Fruit fly (Drosophila melanogaster) whole organism, embryonic: Measurements from ENCODE around the gene Dis3.

Experiments used
- Awh ChIP-seq: fragments of 200-800 bp; sonication (Bioruptor generic); IDR thresholded peaks from 2 replicates; pipeline ENCODE4, ENCODE4 v1.3.6; 2022; ENCODE audit warnings: missing biosample characterization, missing genetic modification characterization
- CG12299 ChIP-seq: fragments of 200-800 bp; sonication (Bioruptor generic); optimal IDR thresholded peaks from 2 replicates; lab custom pipeline; 2018; ENCODE audit warnings: missing biosample characterization, mild to moderate bottlenecking, missing genetic modification characterization
- CG12744 ChIP-seq: fragments of 200-800 bp; sonication (Bioruptor generic); optimal IDR thresholded peaks from 2 replicates; lab custom pipeline; 2016; ENCODE audit warnings: missing biosample characterization, missing genetic modification characterization
- CG13894 ChIP-seq: fragments of 200-800 bp; sonication (Bioruptor generic); optimal IDR thresholded peaks from 3 replicates; lab custom pipeline; 2018; ENCODE audit warnings: missing biosample characterization, mild to moderate bottlenecking, missing genetic modification characterization, moderate library complexity
- CG17802 ChIP-seq: fragments of 200-800 bp; sonication (Bioruptor generic); optimal IDR thresholded peaks from 2 replicates; lab custom pipeline; 2018; ENCODE audit warnings: missing biosample characterization, mild to moderate bottlenecking, missing genetic modification characterization, moderate library complexity
- CG18262 ChIP-seq: fragments of 200-800 bp; optimal IDR thresholded peaks from 3 replicates; lab custom pipeline; 2019; ENCODE audit warnings: missing biosample characterization, mild to moderate bottlenecking, missing genetic modification characterization, moderate library complexity
- CG18619 ChIP-seq: fragments of 200-800 bp; sonication (Bioruptor generic); optimal IDR thresholded peaks from 3 replicates; lab custom pipeline; 2017; ENCODE audit warnings: missing biosample characterization, mild to moderate bottlenecking, missing genetic modification characterization
- CG2120 ChIP-seq: fragments of 200-800 bp; sonication (Bioruptor generic); optimal IDR thresholded peaks from 3 replicates; lab custom pipeline; 2016; ENCODE audit warnings: missing biosample characterization, missing genetic modification characterization
- CG3726 ChIP-seq: fragments of 200-800 bp; sonication (Bioruptor generic); IDR thresholded peaks from 3 replicates; pipeline ENCODE4, ENCODE4 v1.3.6; 2022; ENCODE audit warnings: missing biosample characterization, missing genetic modification characterization
- CG4404 ChIP-seq: fragments of 200-800 bp; sonication (Bioruptor generic); IDR thresholded peaks from 2 replicates; pipeline ENCODE4 v1.3.6; 2022; ENCODE audit warnings: missing biosample characterization, missing genetic modification characterization
- CG7786 ChIP-seq: fragments of 200-800 bp; sonication (Bioruptor generic); optimal IDR thresholded peaks from 2 replicates; lab custom pipeline; 2016; ENCODE audit warnings: missing biosample characterization, missing genetic modification characterization
- CG7839 ChIP-seq: fragments of 200-800 bp; sonication (Bioruptor generic); optimal IDR thresholded peaks from 3 replicates; lab custom pipeline; 2018; ENCODE audit warnings: missing biosample characterization, mild to moderate bottlenecking, missing genetic modification characterization, moderate library complexity
- CG7928 ChIP-seq: fragments of 200-800 bp; sonication (Bioruptor generic); optimal IDR thresholded peaks from 2 replicates; lab custom pipeline; 2017; ENCODE audit warnings: missing biosample characterization, mild to moderate bottlenecking, missing genetic modification characterization
- CG8388 ChIP-seq: fragments of 200-800 bp; sonication (Bioruptor generic); optimal IDR thresholded peaks from 2 replicates; lab custom pipeline; 2019; ENCODE audit warnings: missing biosample characterization, mild to moderate bottlenecking, missing genetic modification characterization, moderate library complexity
- CG8944 ChIP-seq: fragments of 200-800 bp; sonication (Bioruptor generic); optimal IDR thresholded peaks from 3 replicates; lab custom pipeline; 2016; ENCODE audit warnings: missing biosample characterization, missing genetic modification characterization
- CG9215 ChIP-seq: fragments of 200-800 bp; sonication (Bioruptor generic); IDR thresholded peaks from 2 replicates; pipeline ENCODE4 v1.3.6; 2022; ENCODE audit warnings: missing biosample characterization, missing genetic modification characterization
- CG9817 ChIP-seq: fragments of 200-800 bp; sonication (Bioruptor generic); optimal IDR thresholded peaks from 2 replicates; lab custom pipeline; 2018; ENCODE audit warnings: missing biosample characterization, mild to moderate bottlenecking, missing genetic modification characterization, moderate library complexity
- Chrac-16 ChIP-seq: fragments of 200-800 bp; sonication (Bioruptor generic); optimal IDR thresholded peaks from 3 replicates; lab custom pipeline; 2016; ENCODE audit warnings: missing biosample characterization, missing genetic modification characterization
- Dfd ChIP-seq, 2 experiments: fragments of >200 bp; optimal IDR thresholded peaks; 2 replicates each; lab custom pipeline; 2017; ENCODE audit warnings: missing biosample characterization in 2 of 2, missing genetic modification characterization in 2 of 2
- E2f2 ChIP-seq: fragments of 200-800 bp; sonication (Bioruptor generic); IDR thresholded peaks from 2 replicates; pipeline ENCODE4 v1.3.6; 2022; ENCODE audit warnings: missing biosample characterization, missing genetic modification characterization
- Fer1 ChIP-seq: fragments of 200-800 bp; sonication (Bioruptor generic); optimal IDR thresholded peaks from 2 replicates; lab custom pipeline; 2017; ENCODE audit warnings: missing biosample characterization, mild to moderate bottlenecking, missing genetic modification characterization
- H15 ChIP-seq: fragments of 200-800 bp; sonication (Bioruptor generic); IDR thresholded peaks from 3 replicates; pipeline ENCODE4 v1.3.6; 2022; ENCODE audit warnings: missing biosample characterization, missing genetic modification characterization
- HLH4C ChIP-seq: fragments of 200-800 bp; sonication (Bioruptor generic); IDR thresholded peaks from 3 replicates; pipeline ENCODE4 v1.3.6; 2022; ENCODE audit warnings: missing biosample characterization, missing genetic modification characterization; ENCODE audit not compliant: partially characterized antibody
- HmgD ChIP-seq: fragments of 200-800 bp; sonication (Bioruptor generic); optimal IDR thresholded peaks from 3 replicates; lab custom pipeline; 2016; ENCODE audit warnings: missing biosample characterization, missing genetic modification characterization
- HmgZ ChIP-seq: fragments of 200-800 bp; sonication (Bioruptor generic); optimal IDR thresholded peaks from 2 replicates; lab custom pipeline; 2018; ENCODE audit warnings: missing biosample characterization, mild to moderate bottlenecking, missing genetic modification characterization
- Hsf ChIP-seq: fragments of 200-800 bp; sonication (Bioruptor generic); optimal IDR thresholded peaks from 3 replicates; lab custom pipeline; 2016; ENCODE audit warnings: missing biosample characterization, missing genetic modification characterization
- Mrtf ChIP-seq: fragments of 200-800 bp; sonication (Bioruptor generic); IDR thresholded peaks from 3 replicates; pipeline ENCODE4 v1.3.6; 2022; ENCODE audit warnings: missing biosample characterization, missing genetic modification characterization
- Poxn ChIP-seq: fragments of 200-800 bp; sonication (Bioruptor generic); IDR thresholded peaks from 2 replicates; pipeline ENCODE4 v1.3.6; 2022; ENCODE audit warnings: missing biosample characterization, missing genetic modification characterization
- Ptx1 ChIP-seq: fragments of 200-800 bp; sonication (Bioruptor generic); IDR thresholded peaks from 2 replicates; pipeline ENCODE4 v1.3.6; 2022; ENCODE audit warnings: missing biosample characterization, missing genetic modification characterization
- Sin3A ChIP-seq: fragments of >200 bp; optimal IDR thresholded peaks from 2 replicates; lab custom pipeline; 2018
- abd-A ChIP-seq: fragments of 200-800 bp; sonication (Bioruptor generic); optimal IDR thresholded peaks from 3 replicates; lab custom pipeline; 2019; ENCODE audit warnings: missing biosample characterization, mild to moderate bottlenecking, missing genetic modification characterization, moderate library complexity
- bsh ChIP-seq, 2 experiments: fragments of 200-800 bp; sonication (Bioruptor generic); optimal IDR thresholded peaks; 2 replicates each; lab custom pipeline; 2017 to 2018; ENCODE audit warnings: mild to moderate bottlenecking in 2 of 2, missing biosample characterization in 2 of 2, missing genetic modification characterization in 2 of 2, moderate library complexity in 1 of 2
- btn ChIP-seq: fragments of 200-800 bp; sonication (Bioruptor generic); optimal IDR thresholded peaks from 2 replicates; lab custom pipeline; 2016; ENCODE audit warnings: missing biosample characterization, missing genetic modification characterization
- chinmo ChIP-seq: fragments of 200-800 bp; sonication (Bioruptor generic); IDR thresholded peaks from 4 replicates; pipeline ENCODE4 v1.3.6; 2022; ENCODE audit warnings: missing biosample characterization, missing genetic modification characterization; ENCODE audit not compliant: partially characterized antibody
- chm ChIP-seq: fragments of 200-800 bp; sonication (Bioruptor generic); IDR thresholded peaks from 2 replicates; pipeline ENCODE4 v1.3.6; 2022; ENCODE audit warnings: missing biosample characterization, missing genetic modification characterization
- croc ChIP-seq: fragments of 200-800 bp; sonication (Bioruptor generic); conservative IDR thresholded peaks from 3 replicates; pipeline ENCODE4 v1.3.6; 2022; ENCODE audit warnings: missing biosample characterization, missing genetic modification characterization
- dpn ChIP-seq, 2 experiments: fragments of 200-800 bp; sonication (Bioruptor generic); optimal IDR thresholded peaks; 3 replicates each; lab custom pipeline; 2016; ENCODE audit warnings: missing biosample characterization in 2 of 2, missing genetic modification characterization in 2 of 2
- eve ChIP-seq, 2 experiments: fragments of >200 bp; optimal IDR thresholded peaks; 2 replicates each; lab custom pipeline; 2017; ENCODE audit warnings: missing biosample characterization in 2 of 2, missing genetic modification characterization in 2 of 2
- fd96Cb ChIP-seq: fragments of 200-800 bp; sonication (Bioruptor generic); optimal IDR thresholded peaks from 2 replicates; lab custom pipeline; 2018; ENCODE audit warnings: missing biosample characterization, mild to moderate bottlenecking, missing genetic modification characterization, moderate library complexity
- fru ChIP-seq: fragments of >200 bp; optimal IDR thresholded peaks from 2 replicates; lab custom pipeline; 2017
- gce ChIP-seq: fragments of 200-800 bp; sonication (Bioruptor generic); IDR thresholded peaks from 3 replicates; pipeline ENCODE4 v1.3.6; 2022; ENCODE audit warnings: missing biosample characterization, missing genetic modification characterization
- gcm2 ChIP-seq: fragments of 200-800 bp; sonication (Bioruptor generic); optimal IDR thresholded peaks from 2 replicates; lab custom pipeline; 2016; ENCODE audit warnings: missing biosample characterization, missing genetic modification characterization
- lov ChIP-seq, 2 experiments: fragments of 200-800 bp in 1 of 2; fragments of >200 bp in 1 of 2; sonication (Bioruptor generic) in 1 of 2; IDR thresholded peaks in 1 of 2; optimal IDR thresholded peaks in 1 of 2; 2 replicates in 1 of 2; 3 replicates in 1 of 2; pipeline versions ENCODE4 v1.3.6 to Lab custom; 2017 to 2022; ENCODE audit warnings: missing biosample characterization in 1 of 2, missing genetic modification characterization in 1 of 2
- odd ChIP-seq: fragments of 200-800 bp; sonication (Bioruptor generic); optimal IDR thresholded peaks from 2 replicates; lab custom pipeline; 2017; ENCODE audit warnings: missing biosample characterization, mild to moderate bottlenecking, missing genetic modification characterization
- otp ChIP-seq: fragments of 200-800 bp; sonication (Bioruptor generic); IDR thresholded peaks from 3 replicates; pipeline ENCODE4, ENCODE4 v1.3.6; 2022; ENCODE audit warnings: missing biosample characterization, missing genetic modification characterization
- peb ChIP-seq: fragments of 200-800 bp; sonication (Bioruptor generic); IDR thresholded peaks from 2 replicates; pipeline ENCODE4 v1.3.6; 2022; ENCODE audit warnings: missing biosample characterization, missing genetic modification characterization
- pzg ChIP-seq: fragments of 200-800 bp; sonication (Bioruptor generic); optimal IDR thresholded peaks from 3 replicates; lab custom pipeline; 2018; ENCODE audit warnings: missing biosample characterization, mild to moderate bottlenecking, missing genetic modification characterization, moderate library complexity
- sna ChIP-seq: fragments of 200-800 bp; sonication (Bioruptor generic); IDR thresholded peaks from 2 replicates; pipeline ENCODE4 v1.3.6; 2022; ENCODE audit warnings: missing biosample characterization, missing genetic modification characterization; ENCODE audit not compliant: partially characterized antibody
- tap ChIP-seq: fragments of 200-800 bp; optimal IDR thresholded peaks from 3 replicates; lab custom pipeline; 2019; ENCODE audit warnings: missing biosample characterization, mild to moderate bottlenecking, missing genetic modification characterization, moderate library complexity
- toy ChIP-seq: fragments of 200-800 bp; sonication (Bioruptor generic); IDR thresholded peaks from 2 replicates; pipeline ENCODE4 v1.3.6; 2022; ENCODE audit warnings: missing biosample characterization, missing genetic modification characterization
- zfh1 ChIP-seq: fragments of 200-800 bp; sonication (Bioruptor generic); IDR thresholded peaks from 3 replicates; pipeline ENCODE4 v1.3.6; 2022; ENCODE audit warnings: missing biosample characterization, missing genetic modification characterization

Dis3 gene

dm6 chr3R:24348420-24349190, 15.4 kb downstream of the Dis3 start, which contains the start of the genes CG5746 and CG6454 (continued):
- peak; percentile 25 for TF ChIP-seq fd96Cb (tag; lab: Kevin White, UChicago)
- TF ChIP-seq Sin3A (lab: Kevin White, UChicago): peak; percentile 68
- no peak for TF ChIP-seq chinmo (GFP tag; lab: Robert Waterston, UW)
- TF ChIP-seq gcm2 (GFP tag; lab: Kevin White, UChicago): no peak
- TF ChIP-seq HmgD (GFP tag; lab: Kevin White, UChicago): no peak
- TF ChIP-seq eve (GFP tag; optimal IDR thresholded peaks at IDR 0.05; lab: Kevin White, UChicago): no peak
- no peak for TF ChIP-seq Awh (GFP tag; lab: Robert Waterston, UW)
- no peak for TF ChIP-seq CG7839
- peak; percentile 54 for TF ChIP-seq CG9215
- peak; percentile 71 for TF ChIP-seq Hsf
- TF ChIP-seq tap (tag; lab: Kevin White, UChicago): no peak
- TF ChIP-seq HLH4C (GFP tag; lab: Robert Waterston, UW): no peak
- no peak for TF ChIP-seq Poxn (GFP tag; lab: Robert Waterston, UW)
- TF ChIP-seq lov (optimal IDR thresholded peaks at IDR 0.05; lab: Kevin White, UChicago): no peak
- no peak for TF ChIP-seq lov (GFP tag; IDR thresholded peaks at IDR 0.05; lab: Robert Waterston, UW)
- no peak for TF ChIP-seq CG13894
- TF ChIP-seq CG18619 (GFP tag; lab: Kevin White, UChicago): peak; percentile 62
- peak; percentile 24 for TF ChIP-seq CG8944 (GFP tag; lab: Kevin White, UChicago)
- TF ChIP-seq HmgZ (tag; lab: Kevin White, UChicago): peak; percentile 58
- TF ChIP-seq btn (GFP tag; lab: Kevin White, UChicago): no peak
- no peak for TF ChIP-seq sna (GFP tag; lab: Robert Waterston, UW)
- no peak for TF ChIP-seq croc (GFP tag; lab: Robert Waterston, UW)
- peak; percentile 35; the same call in 1 of the 3 replicates for TF ChIP-seq zfh1 (GFP tag; lab: Robert Waterston, UW)
- TF ChIP-seq odd: no peak
- no peak for TF ChIP-seq gce
- no peak for TF ChIP-seq CG18262
- peak; percentile 31 to 65 for TF ChIP-seq dpn (GFP tag; optimal IDR thresholded peaks at IDR 0.05; lab: Kevin White, UChicago)
- TF ChIP-seq CG7786 (GFP tag; lab: Kevin White, UChicago): peak; percentile 60
- TF ChIP-seq CG8388 (GFP tag; lab: Kevin White, UChicago): no peak
- TF ChIP-seq pzg (GFP tag; lab: Kevin White, UChicago): peak; percentile 48
- no peak for TF ChIP-seq toy (GFP tag; lab: Robert Waterston, UW)
- TF ChIP-seq H15 (GFP tag; lab: Robert Waterston, UW): no peak
- TF ChIP-seq Chrac-16: peak; percentile 64
- no peak for TF ChIP-seq CG12299 (tag; lab: Kevin White, UChicago)
- TF ChIP-seq Dfd (GFP tag; optimal IDR thresholded peaks at IDR 0.05; lab: Kevin White, UChicago): no peak
- no peak for TF ChIP-seq CG7928 (GFP tag; lab: Kevin White, UChicago)
- TF ChIP-seq otp (GFP tag; lab: Robert Waterston, UW): no peak
- no peak for TF ChIP-seq chm (GFP tag; lab: Robert Waterston, UW)
- TF ChIP-seq peb (GFP tag; lab: Robert Waterston, UW): no peak
- no peak; the same call in 1 of the 2 replicates for TF ChIP-seq E2f2 (GFP tag; lab: Robert Waterston, UW)
- TF ChIP-seq CG17802: peak; percentile 11
- no peak for TF ChIP-seq CG4404 (GFP tag; lab: Robert Waterston, UW)
- TF ChIP-seq Ptx1 (GFP tag; lab: Robert Waterston, UW): peak; percentile 61
- no peak for TF ChIP-seq Mrtf (GFP tag; lab: Robert Waterston, UW)
- no peak for TF ChIP-seq CG9817 (tag; lab: Kevin White, UChicago)
- no peak for TF ChIP-seq bsh (GFP tag; optimal IDR thresholded peaks at IDR 0.05; lab: Kevin White, UChicago)
- no peak for TF ChIP-seq CG3726 (GFP tag; lab: Robert Waterston, UW)
- TF ChIP-seq CG2120 (GFP tag; lab: Kevin White, UChicago): peak; percentile 82
- TF ChIP-seq CG12744 (GFP tag; lab: Kevin White, UChicago): peak; percentile 35
- TF ChIP-seq abd-A: no peak
- TF ChIP-seq Fer1 (GFP tag; lab: Kevin White, UChicago): no peak
- no peak for TF ChIP-seq fru (lab: Kevin White, UChicago)
